Worm (Caenorhabditis elegans) whole organism, late embryonic: Measurements from ENCODE around the gene F56F11.4.
A peak's percentile ranks its signal among the peaks of the same experiment; 100 is the strongest.

Experiments used
- K02D7.2 ChIP-seq: sonication (generic microtip); optimal IDR thresholded peaks from 2 replicates; lab custom pipeline; 2017; ENCODE audit warnings: mild to moderate bottlenecking, missing genetic modification characterization, missing compliant biosample characterization
- Y22D7AL.16 ChIP-seq: sonication (generic microtip); optimal IDR thresholded peaks from 2 replicates; lab custom pipeline; 2016; ENCODE audit warnings: missing genetic modification characterization, missing compliant biosample characterization
- ahr-1 ChIP-seq: sonication (generic microtip); optimal IDR thresholded peaks from 2 replicates; lab custom pipeline; 2016; ENCODE audit warnings: missing genetic modification characterization, missing compliant biosample characterization
- ama-1 ChIP-seq: fragments of 150-350 bp; optimal IDR thresholded peaks from 2 replicates; lab custom pipeline; 2014
- ceh-18 ChIP-seq: sonication (generic microtip); optimal IDR thresholded peaks from 2 replicates; lab custom pipeline; 2016; ENCODE audit warnings: missing genetic modification characterization, missing compliant biosample characterization
- ceh-2 ChIP-seq: sonication (generic microtip); optimal IDR thresholded peaks from 2 replicates; lab custom pipeline; 2016; ENCODE audit warnings: missing genotype, missing genetic modification characterization, missing compliant biosample characterization
- ceh-30 ChIP-seq: fragments of 150-350 bp; optimal IDR thresholded peaks from 2 replicates; lab custom pipeline; 2014; ENCODE audit warnings: missing biosample characterization, missing genetic modification characterization
- ceh-31 ChIP-seq: sonication (generic microtip); optimal IDR thresholded peaks from 2 replicates; lab custom pipeline; 2016; ENCODE audit warnings: missing genetic modification characterization, missing compliant biosample characterization
- ceh-34 ChIP-seq: sonication (generic microtip); optimal IDR thresholded peaks from 2 replicates; lab custom pipeline; 2016; ENCODE audit warnings: mild to moderate bottlenecking, missing genetic modification characterization, missing compliant biosample characterization
- ceh-48 ChIP-seq: sonication (generic microtip); optimal IDR thresholded peaks from 2 replicates; lab custom pipeline; 2016; ENCODE audit warnings: missing genetic modification characterization, inconsistent platforms, missing compliant biosample characterization
- ceh-9 ChIP-seq: sonication (generic microtip); optimal IDR thresholded peaks from 2 replicates; lab custom pipeline; 2016; ENCODE audit warnings: mild to moderate bottlenecking, missing genetic modification characterization, inconsistent platforms, missing compliant biosample characterization
- che-1 ChIP-seq: sonication (generic microtip); optimal IDR thresholded peaks from 2 replicates; lab custom pipeline; 2016; ENCODE audit warnings: mild to moderate bottlenecking, missing genetic modification characterization, missing compliant biosample characterization
- dmd-4 ChIP-seq: sonication (generic microtip); optimal IDR thresholded peaks from 2 replicates; lab custom pipeline; 2016; ENCODE audit warnings: borderline replicate concordance, missing genetic modification characterization, missing compliant biosample characterization
- elt-2 ChIP-seq: sonication (generic microtip); optimal IDR thresholded peaks from 2 replicates; lab custom pipeline; 2016; ENCODE audit warnings: missing genetic modification reagents, missing genetic modification characterization, missing compliant biosample characterization
- ets-4 ChIP-seq: sonication (generic microtip); optimal IDR thresholded peaks from 2 replicates; lab custom pipeline; 2016; ENCODE audit warnings: missing genetic modification characterization, missing compliant biosample characterization
- fkh-6 ChIP-seq: sonication (generic microtip); optimal IDR thresholded peaks from 2 replicates; lab custom pipeline; 2016; ENCODE audit warnings: missing genetic modification characterization, missing compliant biosample characterization
- gmeb-2 ChIP-seq: sonication (generic microtip); optimal IDR thresholded peaks from 2 replicates; lab custom pipeline; 2016; ENCODE audit warnings: missing genetic modification characterization, inconsistent platforms, missing compliant biosample characterization
- hlh-13 ChIP-seq: fragments of 200-800 bp; sonication (Bioruptor generic); optimal IDR thresholded peaks from 2 replicates; lab custom pipeline; 2018; ENCODE audit warnings: mild to moderate bottlenecking, missing genetic modification characterization, missing compliant biosample characterization
- hlh-15 ChIP-seq: sonication (generic microtip); optimal IDR thresholded peaks from 2 replicates; lab custom pipeline; 2016; ENCODE audit warnings: missing genetic modification characterization, missing compliant biosample characterization
- hlh-30 ChIP-seq: sonication (generic microtip); optimal IDR thresholded peaks from 2 replicates; lab custom pipeline; 2017; ENCODE audit warnings: antibody characterized with exemption, missing genetic modification characterization, missing compliant biosample characterization; ENCODE audit not compliant: insufficient read depth
- hlh-6 ChIP-seq: sonication (generic microtip); optimal IDR thresholded peaks from 2 replicates; lab custom pipeline; 2016; ENCODE audit warnings: missing genotype, missing genetic modification characterization, missing compliant biosample characterization
- hlh-8 ChIP-seq: sonication (generic microtip); optimal IDR thresholded peaks from 2 replicates; lab custom pipeline; 2016; ENCODE audit warnings: missing genotype, missing genetic modification characterization, missing compliant biosample characterization
- mec-3 ChIP-seq: sonication (generic microtip); optimal IDR thresholded peaks from 2 replicates; lab custom pipeline; 2016; ENCODE audit warnings: borderline replicate concordance, missing genetic modification characterization, missing compliant biosample characterization
- nfya-1 ChIP-seq: sonication (generic microtip); optimal IDR thresholded peaks from 2 replicates; lab custom pipeline; 2017; ENCODE audit warnings: missing genetic modification characterization, mild to moderate bottlenecking, missing compliant biosample characterization, antibody characterized with exemption, moderate library complexity
- nhr-11 ChIP-seq: fragments of 150-350 bp; optimal IDR thresholded peaks from 2 replicates; lab custom pipeline; 2014; ENCODE audit warnings: missing biosample characterization, missing genetic modification characterization
- npax-4 ChIP-seq: sonication (generic microtip); optimal IDR thresholded peaks from 2 replicates; lab custom pipeline; 2016; ENCODE audit warnings: missing genetic modification characterization, missing compliant biosample characterization
- odd-2 ChIP-seq: sonication (generic microtip); optimal IDR thresholded peaks from 2 replicates; lab custom pipeline; 2017; ENCODE audit warnings: antibody characterized with exemption, mild to moderate bottlenecking, missing genetic modification characterization, missing compliant biosample characterization
- pat-9 ChIP-seq: fragments of 200-800 bp; sonication (Bioruptor generic); optimal IDR thresholded peaks from 2 replicates; lab custom pipeline; 2018; ENCODE audit warnings: mild to moderate bottlenecking, missing genetic modification characterization, moderate library complexity, missing compliant biosample characterization
- pha-2 ChIP-seq: sonication (generic microtip); optimal IDR thresholded peaks from 2 replicates; lab custom pipeline; 2017; ENCODE audit warnings: mild to moderate bottlenecking, missing genetic modification characterization, missing compliant biosample characterization
- pha-4 ChIP-seq: fragments of 150-350 bp; optimal IDR thresholded peaks from 2 replicates; lab custom pipeline; 2018; ENCODE audit warnings: missing biosample characterization, missing genetic modification reagents, missing genetic modification characterization
- pqm-1 ChIP-seq: sonication (generic microtip); optimal IDR thresholded peaks from 2 replicates; lab custom pipeline; 2016; ENCODE audit warnings: missing genetic modification characterization, missing compliant biosample characterization
- pros-1 ChIP-seq: fragments of 150-350 bp; optimal IDR thresholded peaks from 2 replicates; lab custom pipeline; 2014; ENCODE audit warnings: missing biosample characterization, missing genetic modification reagents, missing genetic modification characterization
- ref-2 ChIP-seq: sonication (generic microtip); optimal IDR thresholded peaks from 2 replicates; lab custom pipeline; 2016; ENCODE audit warnings: missing genetic modification characterization, missing compliant biosample characterization
- rnt-1 ChIP-seq: sonication (generic microtip); optimal IDR thresholded peaks from 2 replicates; lab custom pipeline; 2016; ENCODE audit warnings: missing genetic modification characterization, missing compliant biosample characterization
- sdc-2 ChIP-seq: sonication (generic microtip); optimal IDR thresholded peaks from 2 replicates; lab custom pipeline; 2016; ENCODE audit warnings: missing genotype, missing genetic modification characterization, missing compliant biosample characterization
- tbx-7 ChIP-seq: sonication (generic microtip); optimal IDR thresholded peaks from 2 replicates; lab custom pipeline; 2016; ENCODE audit warnings: missing genotype, missing genetic modification characterization, missing compliant biosample characterization
- unc-3 ChIP-seq, 2 experiments: fragments of 200-800 bp in 1 of 2; sonication (Bioruptor generic) in 1 of 2; sonication (generic microtip) in 1 of 2; conservative IDR thresholded peaks in 1 of 2; optimal IDR thresholded peaks in 1 of 2; 2 replicates each; pipeline versions ENCODE4 v1.3.6 to Lab custom; 2016 to 2022; ENCODE audit warnings: missing compliant biosample characterization in 2 of 2, missing genetic modification characterization in 2 of 2, missing genetic modification reagents in 1 of 2
- unc-42 ChIP-seq: sonication (generic microtip); optimal IDR thresholded peaks from 2 replicates; lab custom pipeline; 2016; ENCODE audit warnings: missing genotype, missing genetic modification characterization, missing compliant biosample characterization
- unc-55 ChIP-seq: sonication (generic microtip); optimal IDR thresholded peaks from 2 replicates; lab custom pipeline; 2017; ENCODE audit warnings: missing biosample characterization, missing genetic modification reagents, missing genetic modification characterization
- unc-86 ChIP-seq: sonication (generic microtip); optimal IDR thresholded peaks from 2 replicates; lab custom pipeline; 2016; ENCODE audit warnings: missing genetic modification characterization, missing compliant biosample characterization

Gene F56F11.4

ce11 chrIII:2855929-2856328 is at the start of gene F56F11.4:
TSS of gene F56F11.4 (plus strand) at chrIII:2856229.
- no peak for TF ChIP-seq K02D7.2
- TF ChIP-seq ceh-30 (tag; lab: Kevin White, UChicago), result no peak
- TF ChIP-seq unc-3 (GFP tag; conservative IDR thresholded peaks at IDR 0.05; lab: Robert Waterston, UW), result no peak
- no peak for TF ChIP-seq unc-3 (tag; optimal IDR thresholded peaks at IDR 0.05; lab: Kevin White, UChicago)
- no peak for TF ChIP-seq pha-4 (tag; lab: Kevin White, UChicago)
- TF ChIP-seq ceh-2 (tag; lab: Kevin White, UChicago), result no peak
- TF ChIP-seq pat-9 (tag; lab: Kevin White, UChicago), result no peak
- no peak for TF ChIP-seq Y22D7AL.16 (tag; lab: Kevin White, UChicago)
- no peak for TF ChIP-seq hlh-6 (tag; lab: Kevin White, UChicago)
- no peak for TF ChIP-seq pha-2
- TF ChIP-seq pqm-1 (tag; lab: Kevin White, UChicago), result no peak
- TF ChIP-seq che-1 (tag; lab: Kevin White, UChicago), result no peak
- no peak for TF ChIP-seq ets-4 (tag; lab: Kevin White, UChicago)

ce11 chrIII:2811410-2811809 is 44.6 kb upstream of the F56F11.4 start:
- TF ChIP-seq nfya-1 (tag; lab: Kevin White, UChicago), result no peak
- no peak for TF ChIP-seq ets-4 (tag; lab: Kevin White, UChicago)
- no peak for TF ChIP-seq hlh-8 (tag; lab: Kevin White, UChicago)
- no peak for TF ChIP-seq hlh-13 (GFP tag; lab: Kevin White, UChicago)
- no peak for TF ChIP-seq hlh-6 (tag; lab: Kevin White, UChicago)
- no peak for TF ChIP-seq hlh-30
- TF ChIP-seq sdc-2 (tag; lab: Kevin White, UChicago), result no peak
- TF ChIP-seq ref-2 (tag; lab: Kevin White, UChicago), result no peak
- TF ChIP-seq mec-3 (tag; lab: Kevin White, UChicago), result no peak
- no peak for TF ChIP-seq rnt-1 (tag; lab: Kevin White, UChicago)
- no peak for TF ChIP-seq tbx-7 (tag; lab: Kevin White, UChicago)
- TF ChIP-seq elt-2 (tag; lab: Kevin White, UChicago), result no peak
- no peak for TF ChIP-seq gmeb-2 (tag; lab: Kevin White, UChicago)
- TF ChIP-seq fkh-6, result no peak
- TF ChIP-seq unc-86 (tag; lab: Kevin White, UChicago), result no peak
- TF ChIP-seq pqm-1 (tag; lab: Kevin White, UChicago), result no peak
- no peak for TF ChIP-seq ceh-30 (tag; lab: Kevin White, UChicago)
- TF ChIP-seq ceh-34 (tag; lab: Kevin White, UChicago), result no peak
- no peak for TF ChIP-seq ama-1
- TF ChIP-seq npax-4 (tag; lab: Kevin White, UChicago), result no peak

ce11 chrIII:2814919-2815554 is 41.0 kb upstream of the F56F11.4 start, which contains the start of gene tufm-1:
TSS of gene tufm-1 (minus strand) at chrIII:2814969.
- TF ChIP-seq hlh-15 (no peak), pha-2 (no peak), ceh-9 (no peak), unc-42 (tag; lab: Kevin White, UChicago) (peak; percentile 80), ceh-31 (tag; lab: Kevin White, UChicago) (peak; percentile 19), elt-2 (tag; lab: Kevin White, UChicago) (peak; percentile 61), nfya-1 (tag; lab: Kevin White, UChicago) (peak; percentile 61)

- TF ChIP-seq ceh-18 (tag; lab: Kevin White, UChicago) (no peak), K02D7.2 (no peak), pros-1 (tag; lab: Kevin White, UChicago) (no peak), ahr-1 (tag; lab: Kevin White, UChicago) (no peak), odd-2 (tag; lab: Kevin White, UChicago) (no peak), Y22D7AL.16 (tag; lab: Kevin White, UChicago) (no peak), dmd-4 (no peak), ceh-48 (tag; lab: Kevin White, UChicago) (peak; percentile 8), pqm-1 (tag; lab: Kevin White, UChicago) (no peak), unc-55 (GFP tag; lab: Kevin White, UChicago) (no peak), nhr-11 (tag; lab: Kevin White, UChicago) (no peak), nfya-1 (tag; lab: Kevin White, UChicago) (peak; percentile 89), hlh-15 (no peak)
- TF ChIP-seq, all 69 proteins: peak for 2
Observed at ce11 chrIII:2816205-2816923, 39.7 kb upstream of the F56F11.4 start.
